Fruit fly (Drosophila melanogaster) whole organism, prepupa: ENCODE data around the gene crn.

Source experiments
- CG10631 ChIP-seq: fragments of 200-800 bp; sonication (Bioruptor generic); optimal IDR thresholded peaks from 2 replicates; lab custom pipeline; 2016; ENCODE audit warnings: missing biosample characterization, missing genetic modification characterization
- CG10669 ChIP-seq: fragments of 200-800 bp; sonication (Bioruptor generic); optimal IDR thresholded peaks from 3 replicates; lab custom pipeline; 2018; ENCODE audit warnings: missing biosample characterization, mild to moderate bottlenecking, missing genetic modification characterization, moderate library complexity
- CG11294 ChIP-seq: fragments of 200-800 bp; sonication (Bioruptor generic); IDR thresholded peaks from 2 replicates; pipeline ENCODE4 v1.3.6; 2022; ENCODE audit warnings: missing biosample characterization, missing genetic modification characterization
- CG11762 ChIP-seq: fragments of 200-800 bp; sonication (Bioruptor generic); optimal IDR thresholded peaks from 3 replicates; lab custom pipeline; 2016; ENCODE audit warnings: missing biosample characterization, missing genetic modification characterization; ENCODE audit not compliant: insufficient read depth
- CG15336 ChIP-seq: fragments of 200-800 bp; sonication (Bioruptor generic); IDR thresholded peaks from 2 replicates; pipeline ENCODE4 v1.3.6; 2022; ENCODE audit warnings: missing biosample characterization, missing genetic modification characterization
- CG1621 ChIP-seq: fragments of 200-800 bp; sonication (Bioruptor generic); optimal IDR thresholded peaks from 3 replicates; lab custom pipeline; 2018; ENCODE audit warnings: missing biosample characterization, mild to moderate bottlenecking, missing genetic modification characterization
- CG16779 ChIP-seq: fragments of 200-800 bp; sonication (Bioruptor generic); optimal IDR thresholded peaks from 3 replicates; lab custom pipeline; 2017; ENCODE audit warnings: missing biosample characterization, mild to moderate bottlenecking, missing genetic modification characterization
- CG34406 ChIP-seq: fragments of 200-800 bp; sonication (Bioruptor generic); optimal IDR thresholded peaks from 3 replicates; lab custom pipeline; 2016; ENCODE audit warnings: missing biosample characterization, missing genetic modification characterization
- CG4318 ChIP-seq: fragments of 200-800 bp; sonication (Bioruptor generic); optimal IDR thresholded peaks from 3 replicates; lab custom pipeline; 2017; ENCODE audit warnings: missing biosample characterization, mild to moderate bottlenecking, missing genetic modification characterization
- CG6163 ChIP-seq: fragments of 200-800 bp; sonication (Bioruptor generic); IDR thresholded peaks from 3 replicates; pipeline ENCODE4 v1.3.6; 2022; ENCODE audit warnings: missing biosample characterization, missing genetic modification characterization
- CG6792 ChIP-seq: fragments of 200-800 bp; sonication (Bioruptor generic); optimal IDR thresholded peaks from 3 replicates; lab custom pipeline; 2016; ENCODE audit warnings: missing biosample characterization, missing genetic modification characterization
- CG6808 ChIP-seq: fragments of 200-800 bp; sonication (Bioruptor generic); optimal IDR thresholded peaks from 3 replicates; lab custom pipeline; 2017; ENCODE audit warnings: missing biosample characterization, missing genetic modification characterization, mild to moderate bottlenecking, moderate library complexity, missing genetic modification reagents
- CG7368 ChIP-seq: fragments of 200-800 bp; sonication (Bioruptor generic); optimal IDR thresholded peaks from 3 replicates; lab custom pipeline; 2016; ENCODE audit warnings: missing biosample characterization, missing genetic modification characterization
- CG8119 ChIP-seq: fragments of 200-800 bp; sonication (Bioruptor generic); IDR thresholded peaks from 3 replicates; pipeline ENCODE4 v1.3.6; 2022; ENCODE audit warnings: missing biosample characterization, missing genetic modification characterization
- CG8319 ChIP-seq: fragments of 200-800 bp; sonication (Bioruptor generic); optimal IDR thresholded peaks from 3 replicates; lab custom pipeline; 2016; ENCODE audit warnings: missing biosample characterization, missing genetic modification characterization
- CG8632 ChIP-seq: fragments of 200-800 bp; sonication (Bioruptor generic); optimal IDR thresholded peaks from 3 replicates; lab custom pipeline; 2016; ENCODE audit warnings: missing biosample characterization, missing genetic modification characterization
- Eip75B ChIP-seq: fragments of 200-800 bp; sonication (Bioruptor generic); optimal IDR thresholded peaks from 3 replicates; lab custom pipeline; 2016; ENCODE audit warnings: missing biosample characterization, missing genetic modification characterization
- Eip78C ChIP-seq: fragments of 200-800 bp; sonication (Bioruptor generic); peaks from one replicate; lab custom pipeline; 2016; ENCODE audit warnings: missing biosample characterization, missing genetic modification characterization
- Eip93F ChIP-seq: fragments of 200-800 bp; sonication (Bioruptor generic); optimal IDR thresholded peaks from 2 replicates; lab custom pipeline; 2016; ENCODE audit warnings: missing biosample characterization, mild to moderate bottlenecking, missing genetic modification characterization
- Ets21C ChIP-seq: fragments of 200-800 bp; sonication (Bioruptor generic); optimal IDR thresholded peaks from 3 replicates; lab custom pipeline; 2016; ENCODE audit warnings: missing biosample characterization, missing genetic modification characterization
- Gug ChIP-seq: fragments of 200-800 bp; sonication (Bioruptor generic); IDR thresholded peaks from 2 replicates; pipeline ENCODE4 v1.3.6; 2022; ENCODE audit warnings: missing biosample characterization, missing genetic modification characterization
- Hr38 ChIP-seq: sonication (Bioruptor generic); optimal IDR thresholded peaks from 2 replicates; lab custom pipeline; 2016; ENCODE audit warnings: missing biosample characterization, missing genetic modification characterization
- Hr4 ChIP-seq: fragments of 200-800 bp; sonication (Bioruptor generic); optimal IDR thresholded peaks from 3 replicates; lab custom pipeline; 2016; ENCODE audit warnings: missing biosample characterization, missing genetic modification characterization
- Lpt ChIP-seq: fragments of 200-800 bp; sonication (Bioruptor generic); optimal IDR thresholded peaks from 3 replicates; lab custom pipeline; 2016; ENCODE audit warnings: missing biosample characterization, missing genetic modification characterization
- OdsH ChIP-seq: fragments of 200-800 bp; sonication (Bioruptor generic); optimal IDR thresholded peaks from 3 replicates; lab custom pipeline; 2016; ENCODE audit warnings: missing biosample characterization, missing genetic modification characterization
- Smox ChIP-seq: fragments of 200-800 bp; sonication (Bioruptor generic); optimal IDR thresholded peaks from 3 replicates; lab custom pipeline; 2016; ENCODE audit warnings: missing biosample characterization, missing genetic modification characterization
- Sox15 ChIP-seq: fragments of 200-800 bp; sonication (Bioruptor generic); optimal IDR thresholded peaks from 3 replicates; lab custom pipeline; 2016; ENCODE audit warnings: missing biosample characterization, missing genetic modification characterization
- acj6 ChIP-seq: fragments of 200-800 bp; sonication (Bioruptor generic); optimal IDR thresholded peaks from 3 replicates; lab custom pipeline; 2016; ENCODE audit warnings: missing biosample characterization, missing genetic modification characterization
- cyc ChIP-seq: fragments of 200-800 bp; sonication (Bioruptor generic); optimal IDR thresholded peaks from 3 replicates; lab custom pipeline; 2016; ENCODE audit warnings: missing biosample characterization, missing genetic modification characterization
- dac ChIP-seq: fragments of 200-800 bp; sonication (Bioruptor generic); optimal IDR thresholded peaks from 2 replicates; lab custom pipeline; 2017; ENCODE audit warnings: missing biosample characterization, mild to moderate bottlenecking, missing genetic modification characterization
- dsx ChIP-seq: fragments of 200-800 bp; optimal IDR thresholded peaks from 3 replicates; lab custom pipeline; 2019; ENCODE audit warnings: missing biosample characterization, mild to moderate bottlenecking, missing genetic modification characterization, moderate library complexity; ENCODE audit not compliant: poor library complexity, severe bottlenecking
- eg ChIP-seq: fragments of 200-800 bp; sonication (Bioruptor generic); IDR thresholded peaks from 3 replicates; pipeline ENCODE4 v1.3.6; 2022; ENCODE audit warnings: missing biosample characterization, missing genetic modification characterization
- esn ChIP-seq: fragments of 200-800 bp; sonication (Bioruptor generic); optimal IDR thresholded peaks from 2 replicates; lab custom pipeline; 2016; ENCODE audit warnings: missing biosample characterization, mild to moderate bottlenecking, missing genetic modification characterization, moderate library complexity
- fd85E ChIP-seq: fragments of 200-800 bp; sonication (Bioruptor generic); optimal IDR thresholded peaks from 3 replicates; lab custom pipeline; 2016; ENCODE audit warnings: missing biosample characterization, missing genetic modification characterization
- fkh ChIP-seq: fragments of 200-800 bp; sonication (Bioruptor generic); optimal IDR thresholded peaks from 3 replicates; lab custom pipeline; 2017; ENCODE audit warnings: missing biosample characterization, mild to moderate bottlenecking, missing genetic modification characterization, moderate library complexity
- lz ChIP-seq: fragments of 200-800 bp; sonication (Bioruptor generic); optimal IDR thresholded peaks from 3 replicates; lab custom pipeline; 2016; ENCODE audit warnings: missing biosample characterization, missing genetic modification characterization
- pdm3 ChIP-seq: fragments of 200-800 bp; sonication (Bioruptor generic); optimal IDR thresholded peaks from 3 replicates; lab custom pipeline; 2016; ENCODE audit warnings: missing biosample characterization, missing genetic modification characterization
- salr ChIP-seq, 2 experiments: fragments of 200-800 bp; sonication (Bioruptor generic); optimal IDR thresholded peaks; 3 replicates each; lab custom pipeline; 2016 to 2018; ENCODE audit warnings: missing biosample characterization in 2 of 2, missing genetic modification characterization in 2 of 2, mild to moderate bottlenecking in 1 of 2
- spab ChIP-seq: fragments of 200-800 bp; sonication (Bioruptor generic); optimal IDR thresholded peaks from 2 replicates; lab custom pipeline; 2017; ENCODE audit warnings: missing biosample characterization, mild to moderate bottlenecking, missing genetic modification characterization, missing genetic modification reagents
- ss ChIP-seq, 2 experiments: fragments of 200-800 bp; sonication (Bioruptor generic); optimal IDR thresholded peaks; 2 replicates in 1 of 2; 3 replicates in 1 of 2; lab custom pipeline; 2017 to 2018; ENCODE audit warnings: mild to moderate bottlenecking in 2 of 2, missing biosample characterization in 2 of 2, missing genetic modification characterization in 2 of 2, moderate library complexity in 1 of 2
- svp ChIP-seq: fragments of 200-800 bp; sonication (Bioruptor generic); peaks from one replicate; lab custom pipeline; 2016; ENCODE audit warnings: missing biosample characterization, missing genetic modification characterization
- topi ChIP-seq: fragments of 200-800 bp; sonication (Bioruptor generic); optimal IDR thresholded peaks from 3 replicates; lab custom pipeline; 2016; ENCODE audit warnings: missing biosample characterization, missing genetic modification characterization
- vri ChIP-seq: fragments of 200-800 bp; sonication (Bioruptor generic); optimal IDR thresholded peaks from 3 replicates; lab custom pipeline; 2016; ENCODE audit warnings: missing biosample characterization, mild to moderate bottlenecking, missing genetic modification characterization

The crn gene

DNA sequence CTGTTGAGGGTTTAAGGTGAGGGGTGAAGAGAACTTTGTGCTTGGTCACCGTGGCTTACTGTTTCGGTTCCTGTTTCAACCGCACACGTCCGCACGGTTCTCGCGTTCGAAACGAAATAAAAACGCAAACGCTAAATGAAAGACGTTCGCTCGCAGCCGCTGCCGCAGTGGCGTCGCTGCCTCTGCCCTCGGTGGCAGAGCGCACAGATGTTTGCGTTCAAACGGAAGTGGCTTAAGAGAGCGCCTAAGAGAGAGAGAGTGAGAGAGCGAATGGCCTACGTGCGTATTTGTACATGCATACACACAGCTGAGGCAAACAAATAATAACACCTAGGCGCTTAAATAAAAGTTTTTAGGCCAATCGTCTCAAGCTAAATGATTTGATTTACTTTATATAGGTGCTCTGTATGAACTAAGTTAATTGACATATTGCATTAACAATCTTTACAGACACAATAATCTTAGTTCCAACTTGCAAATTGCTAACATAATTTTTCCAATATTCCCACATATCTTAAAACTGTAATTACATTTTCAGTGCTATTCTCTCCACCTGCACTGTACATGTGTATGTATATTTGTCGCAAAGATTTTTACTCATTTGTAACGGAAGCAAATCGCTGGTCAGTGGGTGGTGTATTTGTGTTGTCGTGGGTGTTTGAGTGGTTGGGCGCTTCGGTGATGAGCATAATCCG is 43.7 kb upstream of the crn start, which contains the start of gene CG2865 (continued):
- TF ChIP-seq fd85E (GFP tag; lab: Kevin White, UChicago) (peak; percentile 77), Hr38 (GFP tag; lab: Kevin White, UChicago) (peak; percentile 17), Eip78C (peak; percentile 99), ss (GFP tag; optimal IDR thresholded peaks at IDR 0.05; lab: Kevin White, UChicago) (peak; percentile 95 to 97), CG15336 (GFP tag; lab: Robert Waterston, UW) (peak; percentile 95), CG8632 (peak; percentile 93), spab (GFP tag; lab: Kevin White, UChicago) (peak; percentile 93), CG10631 (GFP tag; lab: Kevin White, UChicago) (peak; percentile 91), CG10669 (GFP tag; lab: Kevin White, UChicago) (peak; percentile 96), Sox15 (GFP tag; lab: Kevin White, UChicago) (peak; percentile 89), svp (peak; percentile 97), Eip93F (GFP tag; lab: Kevin White, UChicago) (peak; percentile 83), Ets21C (peak; percentile 93), vri (GFP tag; lab: Kevin White, UChicago) (peak; percentile 93), salr (GFP tag; optimal IDR thresholded peaks at IDR 0.05; lab: Kevin White, UChicago) (peak; percentile 83 to 92), cyc (GFP tag; lab: Kevin White, UChicago) (peak; percentile 95), CG6792 (GFP tag; lab: Kevin White, UChicago) (peak; percentile 94), CG8319 (GFP tag; lab: Kevin White, UChicago) (peak; percentile 89), CG34406 (GFP tag; lab: Kevin White, UChicago) (peak; percentile 93), CG16779 (peak; percentile 92), eg (GFP tag; lab: Robert Waterston, UW) (peak; percentile 92), CG7368 (peak; percentile 86), CG8119 (GFP tag; lab: Robert Waterston, UW) (peak; percentile 96), pdm3 (GFP tag; lab: Kevin White, UChicago) (peak; percentile 96)

DNA sequence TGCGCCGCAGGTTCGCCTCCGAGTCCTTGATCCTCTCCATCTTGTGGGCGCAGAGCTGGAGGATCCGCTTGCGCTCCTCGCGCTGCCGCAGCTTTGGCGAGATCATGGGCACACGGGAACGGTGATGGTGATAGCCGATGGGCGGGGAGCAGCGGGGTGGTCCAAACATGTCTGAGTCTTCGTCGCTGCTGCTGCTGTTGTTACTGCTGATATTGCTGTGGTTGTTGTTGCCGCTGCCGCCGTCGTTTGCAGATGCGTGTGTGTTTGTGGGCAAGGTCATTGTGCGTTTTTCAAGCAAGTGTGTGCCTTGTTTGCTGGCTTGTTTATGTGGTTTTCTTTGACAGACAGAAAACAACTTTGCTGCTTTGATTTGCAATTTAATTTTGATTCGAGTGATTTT is 42.6 kb upstream of the crn start:
- TF ChIP-seq CG1621 (no peak), Lpt (GFP tag; lab: Kevin White, UChicago) (no peak)

DNA sequence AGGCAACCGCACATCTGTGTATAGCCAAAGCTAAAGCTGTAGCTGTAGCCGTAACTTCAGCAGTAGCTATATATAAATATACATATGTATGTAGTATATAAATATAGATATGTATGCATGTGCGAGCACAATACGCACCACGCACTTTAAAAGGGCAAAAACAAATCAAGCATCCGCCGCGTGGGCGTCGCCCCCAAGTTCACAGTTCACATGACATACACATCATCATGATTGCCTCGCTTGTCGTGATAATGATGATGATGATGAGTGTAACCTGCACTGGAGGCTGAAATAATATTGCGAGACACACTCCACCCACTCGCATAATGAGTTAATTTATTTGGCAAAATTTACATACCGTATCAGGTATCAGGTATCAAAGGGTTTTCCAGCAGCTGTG is 41.2 kb upstream of the crn start:
- TF ChIP-seq Eip78C (no peak), svp (peak; percentile 73), lz (GFP tag; lab: Kevin White, UChicago) (no peak), topi (GFP tag; lab: Kevin White, UChicago) (no peak)

DNA sequence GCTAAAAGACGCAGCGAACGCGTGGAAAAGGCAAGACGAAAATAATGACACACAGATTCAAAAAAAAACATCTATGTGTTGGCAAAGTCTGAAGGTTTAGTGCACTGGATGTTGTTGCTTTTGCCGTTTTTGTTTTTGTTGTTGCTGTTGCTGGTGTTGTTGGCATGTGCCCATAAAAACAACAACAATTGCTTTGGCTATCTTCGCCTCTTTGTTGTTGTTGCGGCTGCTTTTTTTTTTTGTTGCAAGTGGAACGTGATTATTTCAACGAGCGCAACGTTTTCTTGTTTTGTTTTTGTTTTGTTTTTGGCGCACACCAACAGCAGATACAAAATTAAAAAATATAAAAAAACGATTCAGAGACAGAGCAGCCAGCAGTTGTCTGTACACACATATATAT is 39.4 kb upstream of the crn start:
- peak; percentile 33 for TF ChIP-seq fd85E (GFP tag; lab: Kevin White, UChicago)
- TF ChIP-seq Hr4 (GFP tag; lab: Kevin White, UChicago) = peak; percentile 11
- TF ChIP-seq svp = peak; percentile 65
- peak; percentile 57 for TF ChIP-seq CG11762
- TF ChIP-seq dac (GFP tag; lab: Kevin White, UChicago) = peak; percentile 74
- TF ChIP-seq Eip75B (GFP tag; lab: Kevin White, UChicago) = peak; percentile 67
- TF ChIP-seq CG1621 = peak; percentile 83
- peak; percentile 73 to 85 for TF ChIP-seq salr (GFP tag; optimal IDR thresholded peaks at IDR 0.05; lab: Kevin White, UChicago)
- peak; percentile 93 for TF ChIP-seq CG6808 (GFP tag; lab: Kevin White, UChicago)
- no peak for TF ChIP-seq Eip93F (GFP tag; lab: Kevin White, UChicago)
- peak; percentile 52; the same call in 1 of the 2 replicates for TF ChIP-seq CG11294 (GFP tag; lab: Robert Waterston, UW)
- TF ChIP-seq esn = no peak
- peak; percentile 94 for TF ChIP-seq CG16779
- TF ChIP-seq acj6 (GFP tag; lab: Kevin White, UChicago) = peak; percentile 16
- peak; percentile 4 for TF ChIP-seq vri (GFP tag; lab: Kevin White, UChicago)
- peak; percentile 60 for TF ChIP-seq CG7368
- no peak for TF ChIP-seq CG4318 (GFP tag; lab: Kevin White, UChicago)
- peak; percentile 74 for TF ChIP-seq dsx (GFP tag; lab: Kevin White, UChicago)
- peak; percentile 29 for TF ChIP-seq OdsH (GFP tag; lab: Kevin White, UChicago)
- no peak for TF ChIP-seq topi (GFP tag; lab: Kevin White, UChicago)
- peak; percentile 81 for TF ChIP-seq Eip78C
- peak; percentile 94 for TF ChIP-seq Lpt (GFP tag; lab: Kevin White, UChicago)
- no peak for TF ChIP-seq CG8319 (GFP tag; lab: Kevin White, UChicago)
- TF ChIP-seq CG8632 = peak; percentile 39
- peak; percentile 94 for TF ChIP-seq CG6163 (GFP tag; lab: Robert Waterston, UW)
- TF ChIP-seq Ets21C = no peak
- no peak for TF ChIP-seq fkh
- TF ChIP-seq Hr38 (GFP tag; lab: Kevin White, UChicago) = no peak
- TF ChIP-seq Gug (GFP tag; lab: Robert Waterston, UW) = peak; percentile 80
- no peak for TF ChIP-seq Smox (GFP tag; lab: Kevin White, UChicago)
